Worm (Caenorhabditis elegans) whole organism, early embryonic: ENCODE results near the gene dhs-28.

Experiments used
- F13C5.2 ChIP-seq: sonication (generic microtip); optimal IDR thresholded peaks from 2 replicates; lab custom pipeline; 2017; ENCODE audit warnings: mild to moderate bottlenecking, missing genetic modification characterization, inconsistent platforms, missing compliant biosample characterization
- aly-1 ChIP-seq: sonication (generic microtip); optimal IDR thresholded peaks from 2 replicates; lab custom pipeline; 2016; ENCODE audit warnings: missing genetic modification characterization, missing compliant biosample characterization
- ama-1 ChIP-seq: fragments of 150-350 bp; optimal IDR thresholded peaks from 2 replicates; lab custom pipeline; 2014
- flt-1 ChIP-seq: fragments of 200-800 bp; sonication (Bioruptor generic); IDR thresholded peaks from 2 replicates; pipeline ENCODE4 v1.3.6; 2022; ENCODE audit warnings: missing genetic modification characterization, missing compliant biosample characterization
- hmbx-1 ChIP-seq: sonication (generic microtip); optimal IDR thresholded peaks from 2 replicates; lab custom pipeline; 2016; ENCODE audit warnings: mild to moderate bottlenecking, missing genetic modification characterization, missing compliant biosample characterization
- scrt-1 ChIP-seq: fragments of 200-800 bp; sonication (Bioruptor generic); IDR thresholded peaks from 2 replicates; pipeline ENCODE4 v1.3.6; 2022; ENCODE audit warnings: missing genetic modification characterization, missing compliant biosample characterization
- sea-1 ChIP-seq: fragments of 200-800 bp; sonication (Bioruptor generic); conservative IDR thresholded peaks from 2 replicates; pipeline ENCODE4 v1.3.6; 2022; ENCODE audit warnings: missing genetic modification characterization, missing compliant biosample characterization
- tbx-11 ChIP-seq: fragments of 200-800 bp; sonication (Bioruptor generic); IDR thresholded peaks from 2 replicates; pipeline ENCODE4 v1.3.6; 2022; ENCODE audit warnings: missing genetic modification characterization, missing compliant biosample characterization

DNA sequence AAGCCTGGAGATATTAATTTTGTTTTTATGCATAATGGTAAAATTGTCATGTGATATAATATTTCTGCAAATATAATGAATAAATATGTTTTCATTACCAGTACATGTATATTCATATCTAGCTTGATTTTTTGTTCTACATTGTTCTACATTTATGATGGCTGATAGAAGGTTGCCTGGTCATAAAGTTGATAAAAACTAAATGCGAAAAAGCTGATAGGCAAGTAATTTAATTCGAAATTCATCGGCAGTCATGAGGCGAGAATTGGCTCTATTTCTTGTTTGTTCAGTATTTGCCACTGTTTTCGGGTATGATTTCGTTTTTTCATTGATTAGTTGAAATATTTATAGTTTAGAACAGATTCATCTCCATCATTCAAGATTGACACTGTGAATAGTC is 34.1 kb upstream of the dhs-28 start, which contains the start of gene bgal-2:
- TF ChIP-seq ama-1 (lab: Kevin White, UChicago), result no peak
- TF ChIP-seq sea-1 (GFP tag; lab: Robert Waterston, UW), result no peak
- TF ChIP-seq hmbx-1 (tag; lab: Kevin White, UChicago), result no peak
- no peak for TF ChIP-seq aly-1 (tag; lab: Kevin White, UChicago)
- no peak for TF ChIP-seq F13C5.2 (tag; lab: Kevin White, UChicago)
- no peak for TF ChIP-seq flt-1 (GFP tag; lab: Robert Waterston, UW)
- no peak for TF ChIP-seq scrt-1 (GFP tag; lab: Robert Waterston, UW)
- TF ChIP-seq tbx-11, result no peak
